Worm (Caenorhabditis elegans) whole organism, L2 larva: Measurements from ENCODE around the gene otpl-1.
A peak's percentile ranks its signal among the peaks of the same experiment; 100 is the strongest.

Experiments used
- C34F6.9 ChIP-seq: fragments of 150-350 bp; optimal IDR thresholded peaks from 2 replicates; lab custom pipeline; 2014; ENCODE audit warnings: missing biosample characterization, missing genetic modification characterization
- F13H6.1 ChIP-seq: sonication (generic microtip); optimal IDR thresholded peaks from 2 replicates; lab custom pipeline; 2016; ENCODE audit warnings: missing genetic modification characterization, missing compliant biosample characterization
- R02D3.7 ChIP-seq: fragments of 150-350 bp; optimal IDR thresholded peaks from 2 replicates; lab custom pipeline; 2014; ENCODE audit warnings: missing biosample characterization, missing genetic modification characterization
- Y55F3AM.14 ChIP-seq: fragments of 200-800 bp; sonication (Bioruptor generic); optimal IDR thresholded peaks from 2 replicates; lab custom pipeline; 2018; ENCODE audit warnings: mild to moderate bottlenecking, missing genetic modification characterization, missing compliant biosample characterization
- ZK546.5 ChIP-seq: sonication (generic microtip); optimal IDR thresholded peaks from 2 replicates; lab custom pipeline; 2017; ENCODE audit warnings: missing biosample characterization, missing genetic modification characterization
- alr-1 ChIP-seq: fragments of 150-350 bp; optimal IDR thresholded peaks from 2 replicates; lab custom pipeline; 2014; ENCODE audit warnings: missing biosample characterization, missing genetic modification characterization
- ama-1 ChIP-seq: fragments of 150-350 bp; optimal IDR thresholded peaks from 2 replicates; lab custom pipeline; 2018; ENCODE audit warnings: inconsistent platforms
- blmp-1 ChIP-seq: sonication (generic microtip); optimal IDR thresholded peaks from 2 replicates; lab custom pipeline; 2017; ENCODE audit warnings: missing genetic modification characterization, mild to moderate bottlenecking, missing compliant biosample characterization, antibody characterized with exemption, moderate library complexity; ENCODE audit not compliant: insufficient read depth
- ceh-16 ChIP-seq: fragments of 150-350 bp; optimal IDR thresholded peaks from 2 replicates; lab custom pipeline; 2014; ENCODE audit warnings: missing biosample characterization, missing genetic modification characterization
- crh-2 ChIP-seq: sonication (generic microtip); optimal IDR thresholded peaks from 2 replicates; lab custom pipeline; 2017; ENCODE audit warnings: missing biosample characterization, missing genetic modification characterization
- dmd-4 ChIP-seq: sonication (generic microtip); optimal IDR thresholded peaks from 2 replicates; lab custom pipeline; 2017; ENCODE audit warnings: missing biosample characterization, missing genetic modification characterization
- egl-27 ChIP-seq: sonication (generic microtip); optimal IDR thresholded peaks from 3 replicates; lab custom pipeline; 2017; ENCODE audit warnings: missing biosample characterization, missing genetic modification reagents, missing genetic modification characterization
- elt-1 ChIP-seq: fragments of 150-350 bp; optimal IDR thresholded peaks from 2 replicates; lab custom pipeline; 2014; ENCODE audit warnings: missing biosample characterization, missing genetic modification characterization
- elt-3 ChIP-seq: sonication (generic microtip); optimal IDR thresholded peaks from 2 replicates; lab custom pipeline; 2017; ENCODE audit warnings: missing biosample characterization, missing genetic modification characterization
- gmeb-1 ChIP-seq: fragments of 150-350 bp; optimal IDR thresholded peaks from 2 replicates; lab custom pipeline; 2014; ENCODE audit warnings: missing biosample characterization, missing genetic modification characterization
- lin-11 ChIP-seq: fragments of 150-350 bp; sonication (generic microtip); optimal IDR thresholded peaks from 2 replicates; lab custom pipeline; 2014; ENCODE audit warnings: missing biosample characterization, missing genetic modification characterization, inconsistent platforms, mixed read lengths
- lin-13 ChIP-seq: fragments of 150-350 bp; optimal IDR thresholded peaks from 2 replicates; lab custom pipeline; 2014; ENCODE audit warnings: missing biosample characterization, missing genetic modification reagents, missing genetic modification characterization
- lin-39 ChIP-seq: fragments of 150-350 bp; optimal IDR thresholded peaks from 2 replicates; lab custom pipeline; 2014; ENCODE audit warnings: missing biosample characterization, missing genetic modification reagents, missing genetic modification characterization
- lsy-2 ChIP-seq, 2 experiments: fragments of 150-350 bp in 1 of 2; sonication (generic microtip) in 1 of 2; optimal IDR thresholded peaks; 2 replicates each; lab custom pipeline; 2014 to 2017; ENCODE audit warnings: missing biosample characterization in 2 of 2, missing genetic modification characterization in 2 of 2
- nhr-11 ChIP-seq: fragments of 150-350 bp; optimal IDR thresholded peaks from 2 replicates; lab custom pipeline; 2014; ENCODE audit warnings: missing biosample characterization, missing genetic modification characterization
- nhr-12 ChIP-seq: fragments of 150-350 bp; optimal IDR thresholded peaks from 2 replicates; lab custom pipeline; 2014; ENCODE audit warnings: missing biosample characterization, missing genetic modification characterization
- nhr-129 ChIP-seq: fragments of 150-350 bp; optimal IDR thresholded peaks from 2 replicates; lab custom pipeline; 2014; ENCODE audit warnings: missing biosample characterization, missing genetic modification characterization
- nhr-21 ChIP-seq: fragments of 150-350 bp; optimal IDR thresholded peaks from 2 replicates; lab custom pipeline; 2014; ENCODE audit warnings: missing biosample characterization, missing genetic modification characterization
- nhr-23 ChIP-seq: fragments of 150-350 bp; optimal IDR thresholded peaks from 2 replicates; lab custom pipeline; 2014; ENCODE audit warnings: missing biosample characterization, missing genetic modification reagents, missing genetic modification characterization
- nhr-237 ChIP-seq: fragments of 150-350 bp; optimal IDR thresholded peaks from 2 replicates; lab custom pipeline; 2014; ENCODE audit warnings: missing biosample characterization, missing genetic modification characterization
- nhr-25 ChIP-seq: fragments of 150-350 bp; sonication (generic microtip); optimal IDR thresholded peaks from 3 replicates; lab custom pipeline; 2014; ENCODE audit warnings: missing biosample characterization, missing genetic modification characterization
- nhr-6 ChIP-seq: fragments of 150-350 bp; optimal IDR thresholded peaks from 2 replicates; lab custom pipeline; 2014; ENCODE audit warnings: missing biosample characterization, missing genetic modification characterization
- nhr-77 ChIP-seq: fragments of 150-350 bp; optimal IDR thresholded peaks from 2 replicates; lab custom pipeline; 2014; ENCODE audit warnings: missing biosample characterization, missing genetic modification characterization
- sem-4 ChIP-seq: fragments of 150-350 bp; optimal IDR thresholded peaks from 2 replicates; lab custom pipeline; 2014; ENCODE audit warnings: missing biosample characterization, missing genetic modification reagents, missing genetic modification characterization
- skn-1 ChIP-seq: sonication (generic microtip); optimal IDR thresholded peaks from 2 replicates; lab custom pipeline; 2017; ENCODE audit warnings: missing biosample characterization, missing genetic modification characterization
- sma-3 ChIP-seq: sonication (generic microtip); optimal IDR thresholded peaks from 2 replicates; lab custom pipeline; 2016; ENCODE audit warnings: missing genetic modification reagents, missing genetic modification characterization, missing compliant biosample characterization
- sma-9 ChIP-seq, 2 experiments: fragments of 150-350 bp in 1 of 2; sonication (generic microtip) in 1 of 2; optimal IDR thresholded peaks; 2 replicates each; lab custom pipeline; 2014 to 2016; ENCODE audit warnings: missing genetic modification characterization in 2 of 2, mild to moderate bottlenecking in 1 of 2, missing biosample characterization in 1 of 2, missing compliant biosample characterization in 1 of 2, missing genetic modification reagents in 1 of 2, moderate library complexity in 1 of 2
- snpc-4 ChIP-seq: fragments of 150-350 bp; optimal IDR thresholded peaks from 2 replicates; lab custom pipeline; 2014; ENCODE audit warnings: missing biosample characterization, missing genetic modification characterization
- unc-39 ChIP-seq: fragments of 150-350 bp; optimal IDR thresholded peaks from 2 replicates; lab custom pipeline; 2014; ENCODE audit warnings: missing biosample characterization, missing genetic modification characterization
- unc-55 ChIP-seq: fragments of 150-350 bp; sonication (generic microtip); optimal IDR thresholded peaks from 3 replicates; lab custom pipeline; 2014; ENCODE audit warnings: missing biosample characterization, missing genetic modification reagents, missing genetic modification characterization
- unc-62 ChIP-seq: fragments of 150-350 bp; optimal IDR thresholded peaks from 2 replicates; lab custom pipeline; 2014; ENCODE audit warnings: missing biosample characterization, missing genetic modification reagents, missing genetic modification characterization
- ztf-1 ChIP-seq: fragments of 200-800 bp; sonication (Bioruptor generic); conservative IDR thresholded peaks from 2 replicates; pipeline ENCODE4 v1.3.6; 2022; ENCODE audit warnings: missing genetic modification characterization, missing compliant biosample characterization
- ztf-11 ChIP-seq: sonication (generic microtip); optimal IDR thresholded peaks from 2 replicates; lab custom pipeline; 2017; ENCODE audit warnings: missing biosample characterization, missing genetic modification characterization

The otpl-1 gene

DNA sequence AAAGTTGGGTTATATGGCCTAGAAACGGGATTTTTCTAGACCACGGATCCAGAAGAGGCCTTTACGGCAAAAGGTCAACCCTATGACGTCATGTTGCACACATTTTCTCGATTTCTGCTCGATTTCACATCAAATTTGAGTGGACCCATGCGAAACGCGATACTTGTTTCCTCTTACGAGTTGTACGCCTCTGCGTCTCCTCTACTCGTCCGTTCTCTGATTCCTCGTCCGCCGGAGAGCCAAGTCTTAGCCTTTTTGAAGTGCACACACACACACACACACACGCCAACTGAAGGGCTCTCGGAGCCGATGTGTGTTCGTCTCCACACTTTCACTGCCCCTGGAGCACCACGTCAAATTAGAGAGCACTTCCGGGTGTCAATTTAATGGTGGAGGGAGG, 47.8 kb upstream of the otpl-1 start (continued):
- TF ChIP-seq crh-2 (tag; lab: Kevin White, UChicago) (peak; percentile 10), unc-55 (GFP tag; lab: Kevin White, UChicago) (peak; percentile 31), ztf-1 (GFP tag; lab: Robert Waterston, UW) (no peak), nhr-21 (tag; lab: Kevin White, UChicago) (no peak), F13H6.1 (peak; percentile 56), R02D3.7 (tag; lab: Kevin White, UChicago) (no peak), egl-27 (tag; lab: Kevin White, UChicago) (no peak), lin-13 (GFP tag; lab: Kevin White, UChicago) (no peak)

DNA sequence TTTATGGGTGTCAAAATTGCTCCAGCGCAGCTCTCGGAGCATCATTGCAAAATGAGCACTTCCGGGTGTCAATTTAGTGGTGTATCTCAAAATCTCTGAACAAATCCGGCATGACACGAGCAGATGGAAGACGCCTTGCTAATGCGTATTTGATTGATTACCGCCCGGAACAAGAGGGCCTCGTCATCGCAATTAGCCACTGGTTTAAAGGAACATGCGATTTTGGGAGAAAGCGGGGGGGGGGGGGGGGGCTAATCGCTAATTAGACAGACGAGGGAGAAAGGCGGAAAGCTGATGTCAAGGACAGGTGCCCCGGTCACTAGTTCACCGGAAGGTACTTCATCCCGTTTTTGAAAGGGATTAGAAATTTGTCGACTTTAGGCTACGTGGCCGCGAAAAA, 47.1 kb upstream of the otpl-1 start:
- TF ChIP-seq crh-2 (tag; lab: Kevin White, UChicago) (no peak), dmd-4 (no peak), nhr-23 (no peak), Y55F3AM.14 (no peak), sem-4 (tag; lab: Kevin White, UChicago) (no peak), alr-1 (tag; lab: Kevin White, UChicago) (no peak), nhr-21 (tag; lab: Kevin White, UChicago) (no peak), snpc-4 (tag; lab: Kevin White, UChicago) (no peak), nhr-11 (tag; lab: Kevin White, UChicago) (no peak), nhr-12 (no peak), lsy-2 (tag; optimal IDR thresholded peaks at IDR 0.05; lab: Kevin White, UChicago) (no peak), ceh-16 (tag; lab: Kevin White, UChicago) (no peak)

DNA sequence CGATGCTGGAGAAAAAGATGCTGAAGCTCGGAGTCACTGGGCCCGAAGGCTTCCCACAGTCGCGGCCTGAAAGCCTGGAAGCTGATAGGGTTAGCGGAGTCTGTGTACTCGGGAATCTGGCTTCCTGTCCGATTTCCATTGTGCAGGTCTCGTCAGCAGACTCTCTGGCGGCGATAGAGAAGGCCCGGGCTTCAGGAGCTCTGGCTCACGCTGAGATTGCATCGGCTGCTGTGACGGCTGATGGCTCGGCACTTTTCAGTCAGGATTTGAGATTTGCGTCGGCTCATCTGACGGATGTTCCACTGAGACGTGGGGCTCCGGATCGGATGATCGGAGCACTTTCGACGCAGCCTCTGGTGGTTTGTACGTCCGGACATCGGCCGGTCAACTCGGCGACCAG, 45.4 kb upstream of the otpl-1 start:
- TF ChIP-seq nhr-129 (tag; lab: Kevin White, UChicago) (no peak), unc-62 (no peak), ztf-1 (GFP tag; lab: Robert Waterston, UW) (no peak), blmp-1 (tag; lab: Kevin White, UChicago) (no peak), lin-39 (tag; lab: Kevin White, UChicago) (no peak), skn-1 (tag; lab: Kevin White, UChicago) (no peak), egl-27 (tag; lab: Kevin White, UChicago) (no peak), unc-39 (tag; lab: Kevin White, UChicago) (no peak), elt-1 (tag; lab: Kevin White, UChicago) (no peak), nhr-12 (no peak), nhr-21 (tag; lab: Kevin White, UChicago) (no peak), sma-3 (GFP tag; lab: Kevin White, UChicago) (no peak), gmeb-1 (tag; lab: Kevin White, UChicago) (no peak), ZK546.5 (tag; lab: Kevin White, UChicago) (no peak), nhr-6 (no peak), sem-4 (tag; lab: Kevin White, UChicago) (no peak)
- TF ChIP-seq, all 48 proteins: peak for 0

DNA sequence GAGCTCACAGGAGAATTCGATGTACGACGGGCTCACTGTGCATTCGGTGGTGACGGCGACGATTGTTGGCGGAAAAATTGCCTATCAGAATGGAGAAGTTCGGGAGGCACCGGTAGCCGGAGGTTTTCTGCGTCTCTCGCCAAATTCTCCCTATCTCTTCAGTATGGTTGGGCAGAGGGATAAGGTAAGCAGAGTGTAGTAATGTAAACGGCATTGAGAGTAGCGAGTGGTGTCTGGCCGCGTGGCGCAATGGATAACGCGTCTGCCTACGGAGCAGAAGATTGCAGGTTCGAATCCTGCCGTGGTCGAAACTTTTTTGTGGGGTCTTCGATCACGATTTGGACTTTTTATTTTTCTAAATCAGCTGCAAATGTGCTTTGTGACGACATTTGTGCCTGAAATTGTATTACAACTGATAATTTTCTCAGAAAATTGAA, 44.2 kb upstream of the otpl-1 start:
- TF ChIP-seq egl-27 (tag; lab: Kevin White, UChicago) (no peak), unc-55 (GFP tag; lab: Kevin White, UChicago) (peak; percentile 36), elt-1 (tag; lab: Kevin White, UChicago) (no peak), gmeb-1 (tag; lab: Kevin White, UChicago) (peak; percentile 33), nhr-23 (no peak), lsy-2 (tag; optimal IDR thresholded peaks at IDR 0.05; lab: Kevin White, UChicago) (peak in 1 of 2 experiments; percentile 51), blmp-1 (tag; lab: Kevin White, UChicago) (no peak), nhr-237 (tag; lab: Kevin White, UChicago) (no peak), nhr-77 (tag; lab: Kevin White, UChicago) (no peak), crh-2 (tag; lab: Kevin White, UChicago) (peak; percentile 48), alr-1 (tag; lab: Kevin White, UChicago) (no peak), sma-9 (GFP tag; optimal IDR thresholded peaks at IDR 0.05; lab: Kevin White, UChicago) (peak; percentile 43), sma-9 (tag; optimal IDR thresholded peaks at IDR 0.05; lab: Kevin White, UChicago) (no peak), skn-1 (tag; lab: Kevin White, UChicago) (no peak), lin-11 (peak; percentile 44), sma-3 (GFP tag; lab: Kevin White, UChicago) (peak; percentile 37), nhr-12 (no peak), Y55F3AM.14 (peak; percentile 55), ztf-1 (GFP tag; lab: Robert Waterston, UW) (no peak), nhr-129 (tag; lab: Kevin White, UChicago) (peak; percentile 77), ztf-11 (no peak), elt-3 (tag; lab: Kevin White, UChicago) (no peak), C34F6.9 (peak; percentile 51), ama-1 (lab: Kevin White, UChicago) (no peak), nhr-25 (tag; lab: Kevin White, UChicago) (no peak), ceh-16 (tag; lab: Kevin White, UChicago) (no peak), nhr-21 (tag; lab: Kevin White, UChicago) (peak; percentile 17), F13H6.1 (peak; percentile 39), lin-13 (GFP tag; lab: Kevin White, UChicago) (peak; percentile 27)
